Worm (Caenorhabditis elegans) whole organism, young adult: ENCODE measurements around the gene R03H10.2.

ENCODE experiments used
- B0336.3 ChIP-seq: fragments of 200-800 bp; sonication (Bioruptor generic); IDR thresholded peaks from 2 replicates; pipeline ENCODE4 v1.3.6; 2022; ENCODE audit warnings: missing genetic modification characterization, missing compliant biosample characterization
- F22D6.2 ChIP-seq: sonication (generic microtip); optimal IDR thresholded peaks from 2 replicates; lab custom pipeline; 2016; ENCODE audit warnings: mild to moderate bottlenecking, missing genetic modification characterization, missing compliant biosample characterization
- F37B4.10 ChIP-seq: fragments of 200-800 bp; sonication (Bioruptor generic); IDR thresholded peaks from 2 replicates; pipeline ENCODE4 v1.3.6; 2022; ENCODE audit warnings: missing genetic modification characterization, missing compliant biosample characterization
- F49E8.2 ChIP-seq: sonication (generic microtip); optimal IDR thresholded peaks from 3 replicates; lab custom pipeline; 2017; ENCODE audit warnings: missing genetic modification characterization, mild to moderate bottlenecking, missing compliant biosample characterization, antibody characterized with exemption, moderate library complexity; ENCODE audit not compliant: insufficient read depth
- F55B11.4 ChIP-seq: sonication (generic microtip); optimal IDR thresholded peaks from 2 replicates; lab custom pipeline; 2016; ENCODE audit warnings: missing compliant biosample characterization, missing genetic modification characterization, borderline replicate concordance; ENCODE audit not compliant: insufficient read depth
- T26A5.8 ChIP-seq: sonication (generic microtip); optimal IDR thresholded peaks from 2 replicates; lab custom pipeline; 2016; ENCODE audit warnings: missing genetic modification characterization, missing compliant biosample characterization
- Y79H2A.3 ChIP-seq: fragments of 200-800 bp; sonication (Bioruptor generic); conservative IDR thresholded peaks from 2 replicates; pipeline ENCODE4 v1.3.6; 2022; ENCODE audit warnings: missing genetic modification reagents, missing genetic modification characterization, missing compliant biosample characterization
- Y95B8A.8 ChIP-seq: fragments of 200-800 bp; sonication (Bioruptor generic); IDR thresholded peaks from 2 replicates; pipeline ENCODE4 v1.3.6; 2022; ENCODE audit warnings: missing genetic modification reagents, missing genetic modification characterization, missing compliant biosample characterization
- atf-7 ChIP-seq: sonication (generic microtip); optimal IDR thresholded peaks from 2 replicates; lab custom pipeline; 2017; ENCODE audit warnings: mild to moderate bottlenecking, missing genetic modification characterization, missing compliant biosample characterization
- bed-1 ChIP-seq: fragments of 200-800 bp; sonication (Bioruptor generic); IDR thresholded peaks from 2 replicates; pipeline ENCODE4 v1.3.6; 2022; ENCODE audit warnings: missing genetic modification reagents, missing genetic modification characterization, missing compliant biosample characterization
- dox-1 ChIP-seq: fragments of 200-800 bp; sonication (Bioruptor generic); IDR thresholded peaks from 2 replicates; pipeline ENCODE4 v1.3.6; 2022; ENCODE audit warnings: missing genetic modification reagents, missing genetic modification characterization, missing compliant biosample characterization
- dpff-1 ChIP-seq: sonication (generic microtip); optimal IDR thresholded peaks from 2 replicates; lab custom pipeline; 2017; ENCODE audit warnings: mild to moderate bottlenecking, missing genetic modification characterization, missing compliant biosample characterization
- ekl-4 ChIP-seq: fragments of 200-800 bp; sonication (Bioruptor generic); IDR thresholded peaks from 2 replicates; pipeline ENCODE4 v1.3.6; 2022; ENCODE audit warnings: missing genetic modification reagents, missing genetic modification characterization, missing compliant biosample characterization
- hmg-1.2 ChIP-seq: fragments of 200-800 bp; sonication (Bioruptor generic); IDR thresholded peaks from 2 replicates; pipeline ENCODE4 v1.3.6; 2022; ENCODE audit warnings: missing genetic modification reagents, missing genetic modification characterization, missing compliant biosample characterization
- hmg-20 ChIP-seq: fragments of 200-800 bp; sonication (Bioruptor generic); IDR thresholded peaks from 2 replicates; pipeline ENCODE4 v1.3.6; 2022; ENCODE audit warnings: missing genetic modification reagents, missing genetic modification characterization, missing compliant biosample characterization
- hrde-1 ChIP-seq: sonication (generic microtip); optimal IDR thresholded peaks from 2 replicates; lab custom pipeline; 2016; ENCODE audit warnings: missing genetic modification characterization, mild to moderate bottlenecking, missing compliant biosample characterization, moderate library complexity, missing genotype, missing genetic modification reagents, borderline replicate concordance
- let-526 ChIP-seq: fragments of 200-800 bp; sonication (Bioruptor generic); IDR thresholded peaks from 2 replicates; pipeline ENCODE4 v1.3.6; 2022; ENCODE audit warnings: missing genetic modification reagents, missing genetic modification characterization, missing compliant biosample characterization
- lir-1 ChIP-seq: fragments of 200-800 bp; sonication (Bioruptor generic); conservative IDR thresholded peaks from 2 replicates; pipeline ENCODE4 v1.3.6; 2022; ENCODE audit warnings: missing genetic modification reagents, missing genetic modification characterization, missing compliant biosample characterization
- madf-10 ChIP-seq: sonication (generic microtip); optimal IDR thresholded peaks from 2 replicates; lab custom pipeline; 2016; ENCODE audit warnings: mild to moderate bottlenecking, missing genetic modification characterization, missing compliant biosample characterization
- madf-6 ChIP-seq: fragments of 200-800 bp; sonication (Bioruptor generic); IDR thresholded peaks from 2 replicates; pipeline ENCODE4 v1.3.6; 2022; ENCODE audit warnings: missing genetic modification reagents, missing genetic modification characterization, missing compliant biosample characterization
- madf-8 ChIP-seq: fragments of 200-800 bp; sonication (Bioruptor generic); conservative IDR thresholded peaks from 2 replicates; pipeline ENCODE4 v1.3.6; 2022; ENCODE audit warnings: missing genetic modification reagents, missing genetic modification characterization, missing compliant biosample characterization
- nfya-2 ChIP-seq: fragments of 200-800 bp; sonication (Bioruptor generic); IDR thresholded peaks from 2 replicates; pipeline ENCODE4 v1.3.6; 2022; ENCODE audit warnings: missing genetic modification reagents, missing genetic modification characterization, missing compliant biosample characterization
- nfyb-1 ChIP-seq: fragments of 200-800 bp; sonication (Bioruptor generic); IDR thresholded peaks from 2 replicates; pipeline ENCODE4 v1.3.6; 2022; ENCODE audit warnings: missing genetic modification reagents, missing genetic modification characterization, missing compliant biosample characterization
- nhr-120 ChIP-seq: fragments of 200-800 bp; sonication (Bioruptor generic); IDR thresholded peaks from 2 replicates; pipeline ENCODE4 v1.3.6; 2022; ENCODE audit warnings: missing genetic modification characterization, missing compliant biosample characterization
- nhr-27 ChIP-seq: fragments of 200-800 bp; sonication (Bioruptor generic); optimal IDR thresholded peaks from 2 replicates; lab custom pipeline; 2018; ENCODE audit warnings: mild to moderate bottlenecking, missing genetic modification characterization, moderate library complexity, missing compliant biosample characterization
- nhr-80 ChIP-seq: sonication (generic microtip); optimal IDR thresholded peaks from 2 replicates; lab custom pipeline; 2016; ENCODE audit warnings: missing genetic modification characterization, missing compliant biosample characterization
- pbrm-1 ChIP-seq: fragments of 200-800 bp; sonication (Bioruptor generic); IDR thresholded peaks from 2 replicates; pipeline ENCODE4 v1.3.6; 2022; ENCODE audit warnings: missing genetic modification reagents, missing genetic modification characterization, missing compliant biosample characterization
- snpc-3.4 ChIP-seq: sonication (generic microtip); optimal IDR thresholded peaks from 2 replicates; lab custom pipeline; 2017; ENCODE audit warnings: missing genetic modification characterization, mild to moderate bottlenecking, missing compliant biosample characterization, antibody characterized with exemption, moderate library complexity, missing genotype, missing genetic modification reagents
- tlf-1 ChIP-seq: fragments of 200-800 bp; sonication (Bioruptor generic); optimal IDR thresholded peaks from 2 replicates; lab custom pipeline; 2018; ENCODE audit warnings: mild to moderate bottlenecking, missing genetic modification characterization, missing compliant biosample characterization
- unc-130 ChIP-seq: sonication (generic microtip); optimal IDR thresholded peaks from 2 replicates; lab custom pipeline; 2016; ENCODE audit warnings: missing genetic modification reagents, missing genetic modification characterization, missing compliant biosample characterization
- zfh-2 ChIP-seq: fragments of 200-800 bp; sonication (Bioruptor generic); conservative IDR thresholded peaks from 2 replicates; pipeline ENCODE4 v1.3.6; 2022; ENCODE audit warnings: missing genetic modification reagents, missing genetic modification characterization, missing compliant biosample characterization
- ztf-26 ChIP-seq: sonication (generic microtip); optimal IDR thresholded peaks from 2 replicates; lab custom pipeline; 2017; ENCODE audit warnings: missing genetic modification characterization, missing compliant biosample characterization

Gene R03H10.2

DNA sequence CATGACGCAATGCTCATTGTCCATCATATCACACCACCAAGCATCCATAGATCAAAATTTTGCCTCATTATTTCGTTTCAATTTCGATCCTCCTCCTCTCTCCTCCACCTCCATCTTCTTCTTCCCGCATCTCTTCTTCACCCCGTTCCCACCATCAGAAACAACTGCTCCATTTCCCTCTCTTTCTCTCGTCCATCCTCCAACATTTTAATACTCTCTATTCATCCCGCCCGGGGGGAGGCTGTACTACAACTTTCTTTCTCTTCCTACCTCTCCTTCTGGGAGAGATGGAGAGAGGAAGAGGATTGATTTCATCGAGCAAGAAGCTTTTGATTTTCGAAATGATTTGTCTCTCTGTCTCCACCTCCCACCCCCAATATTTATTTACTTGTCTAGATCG lies 28.4 kb downstream of the R03H10.2 start:
- TF ChIP-seq F22D6.2 (tag; lab: Kevin White, UChicago) (no peak), zfh-2 (no peak), dpff-1 (tag; lab: Kevin White, UChicago) (no peak), ztf-26 (tag; lab: Kevin White, UChicago) (no peak), F49E8.2 (no peak), madf-6 (GFP tag; lab: Robert Waterston, UW) (no peak), nhr-120 (GFP tag; lab: Robert Waterston, UW) (no peak), nhr-27 (no peak), Y79H2A.3 (no peak), hmg-20 (GFP tag; lab: Robert Waterston, UW) (no peak)

DNA sequence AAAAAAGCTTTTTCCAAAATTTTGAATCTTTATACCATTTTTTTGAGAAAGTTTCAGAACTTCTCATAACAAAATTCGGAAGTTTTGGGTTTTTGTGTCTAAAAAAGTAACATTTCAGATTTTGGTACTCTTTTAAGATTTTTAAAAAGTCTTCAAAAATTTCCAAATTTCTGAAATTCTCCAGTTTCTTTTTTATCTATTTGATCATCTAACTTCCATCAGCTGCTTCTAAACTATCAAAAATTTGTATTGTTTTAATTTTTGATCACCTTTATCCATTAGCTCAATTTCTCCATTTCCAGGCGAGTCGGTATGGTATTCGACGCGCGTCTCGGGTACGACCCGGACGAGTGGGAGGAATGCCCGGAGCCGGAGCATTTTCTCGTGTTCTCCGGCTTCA lies 30.8 kb downstream of the R03H10.2 start, which contains the start of gene cpna-1:
cpna-1 (plus strand) TSS at position 301 of the 400 bp plus-strand sequence.
- TF ChIP-seq atf-7 (tag; lab: Kevin White, UChicago) = no peak

DNA sequence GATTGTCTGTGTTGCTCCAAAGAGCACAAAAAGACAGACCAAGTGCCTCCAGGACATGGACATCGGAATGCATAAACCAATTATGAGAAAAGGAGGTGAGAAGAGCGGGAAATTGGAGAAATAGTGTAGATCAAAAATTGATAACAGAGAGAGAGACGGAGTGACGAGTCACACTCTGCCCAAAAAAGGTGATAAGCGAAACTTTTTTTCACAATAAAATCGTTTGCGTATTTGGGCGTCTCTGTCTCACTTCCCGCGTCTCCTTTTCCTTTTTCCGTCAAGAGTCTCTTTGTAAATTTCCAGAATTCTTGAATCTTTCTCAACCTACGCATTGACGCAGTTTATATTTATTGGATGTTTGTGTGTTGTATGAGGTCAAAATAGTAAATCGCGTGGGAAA lies 38.6 kb downstream of the R03H10.2 start, which contains the start of gene mth-2:
mth-2 (minus strand) TSS at position 188 of the 400 bp plus-strand sequence.
- TF ChIP-seq nhr-120 (GFP tag; lab: Robert Waterston, UW) = no peak
- TF ChIP-seq pbrm-1 (GFP tag; lab: Robert Waterston, UW) = no peak
- TF ChIP-seq nfya-2 (GFP tag; lab: Robert Waterston, UW) = no peak
- no peak for TF ChIP-seq lir-1
- no peak for TF ChIP-seq unc-130
- no peak for TF ChIP-seq bed-1 (GFP tag; lab: Robert Waterston, UW)
- no peak for TF ChIP-seq F55B11.4
- TF ChIP-seq nfyb-1 (GFP tag; lab: Robert Waterston, UW) = peak; percentile 34; the same call in 1 of the 2 replicates
- TF ChIP-seq nhr-80 = peak; percentile 94
- peak; percentile 63 for TF ChIP-seq dox-1 (GFP tag; lab: Robert Waterston, UW)
- TF ChIP-seq Y95B8A.8 (GFP tag; lab: Robert Waterston, UW) = no peak
- no peak for TF ChIP-seq hrde-1 (tag; lab: Kevin White, UChicago)
- no peak for TF ChIP-seq hmg-20 (GFP tag; lab: Robert Waterston, UW)
- TF ChIP-seq Y79H2A.3 = no peak
- TF ChIP-seq T26A5.8 = no peak
- TF ChIP-seq zfh-2 = no peak
- 0 out of 2 replicates have a peak, but pooled peaks have one; percentile 34 for TF ChIP-seq B0336.3 (GFP tag; lab: Robert Waterston, UW)

DNA sequence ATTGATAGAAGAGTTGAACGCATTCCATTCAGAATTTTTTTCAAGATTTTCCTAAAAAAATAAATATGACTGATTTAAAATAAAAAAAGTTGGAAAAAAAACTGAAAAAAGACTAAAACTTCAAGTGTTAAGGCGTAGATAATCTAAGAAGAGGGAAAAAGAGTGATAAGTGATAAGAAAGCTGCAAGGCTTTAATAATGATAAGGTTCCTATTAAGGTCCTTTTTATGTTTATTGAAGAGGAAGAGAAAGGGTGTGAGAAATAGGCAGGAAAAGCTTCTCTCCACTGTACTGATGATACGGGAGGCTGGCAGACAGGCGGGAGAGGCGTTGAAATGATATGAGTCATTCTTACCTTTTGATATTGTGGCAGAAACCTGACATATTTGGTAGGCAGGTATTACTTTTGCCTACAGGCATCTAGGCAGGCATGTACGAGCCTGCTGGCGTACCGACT lies 48.2 kb downstream of the R03H10.2 start, which contains the start of gene mth-1:
mth-1 (minus strand) TSS at position 51 of the 456 bp plus-strand sequence.
- TF ChIP-seq F37B4.10 (GFP tag; lab: Robert Waterston, UW) (no peak), nhr-80 (peak; percentile 46)
- TF ChIP-seq, all 124 proteins: peak for 1

DNA sequence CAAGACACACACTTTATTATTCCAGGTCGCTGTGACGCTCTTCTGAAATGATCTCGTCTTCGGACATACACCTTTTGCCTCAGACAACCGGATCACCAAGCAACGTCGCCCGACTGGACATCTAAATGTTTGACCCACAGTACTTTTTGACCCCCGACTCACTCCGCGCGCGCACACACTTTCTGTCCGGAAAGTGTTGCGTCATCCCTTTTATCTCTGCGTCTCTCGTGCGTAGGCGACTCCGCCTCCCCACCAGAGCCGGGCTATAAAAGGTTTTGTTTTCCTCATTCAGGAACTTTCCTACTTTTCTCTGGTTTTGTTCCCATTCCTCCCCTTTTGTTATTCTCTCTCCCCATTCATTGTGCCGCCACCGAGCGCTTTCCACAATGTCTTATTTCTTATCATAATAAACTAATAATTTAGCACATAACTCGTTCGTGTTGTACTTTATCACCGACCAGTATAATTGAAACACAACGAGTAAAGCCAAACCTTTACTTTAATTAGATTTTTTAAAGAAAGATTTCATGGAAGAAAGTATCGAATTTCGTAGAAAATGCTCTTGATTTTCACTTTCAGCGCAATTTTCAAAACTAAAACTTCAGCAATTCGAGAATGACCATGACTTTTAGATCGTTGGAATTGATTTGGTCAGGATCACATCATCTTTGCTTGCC lies 53.6 kb downstream of the R03H10.2 start, which contains the start of gene F31D5.6:
F31D5.6 (plus strand) TSS at position 627 of the 677 bp plus-strand sequence.
- TF ChIP-seq snpc-3.4 (no peak), let-526 (GFP tag; lab: Robert Waterston, UW) (0 out of 2 replicates have a peak, but pooled peaks have one; percentile 22), dox-1 (GFP tag; lab: Robert Waterston, UW) (peak; percentile 21; the same call in 1 of the 2 replicates), ekl-4 (GFP tag; lab: Robert Waterston, UW) (no peak), nfyb-1 (GFP tag; lab: Robert Waterston, UW) (0 out of 2 replicates have a peak, but pooled peaks have one; percentile 13), madf-8 (GFP tag; lab: Robert Waterston, UW) (peak; percentile 40; the same call in 1 of the 2 replicates), tlf-1 (GFP tag; lab: Kevin White, UChicago) (no peak), madf-10 (tag; lab: Kevin White, UChicago) (no peak), madf-6 (GFP tag; lab: Robert Waterston, UW) (peak; percentile 81), T26A5.8 (no peak), hrde-1 (tag; lab: Kevin White, UChicago) (no peak), hmg-1.2 (GFP tag; lab: Robert Waterston, UW) (0 out of 2 replicates have a peak, but pooled peaks have one; percentile 12)
